Worm (Caenorhabditis elegans): ENCODE data around the gene spig-5.
"Not testable (repeated sequence)": the region's sequence is repeated elsewhere in the genome, so short reads cannot be mapped to it uniquely, and the experiment has no call there.

The spig-5 gene

ce11 chrV:14308164-14308563 lies at the start of gene spig-5:
TSS of gene spig-5 (plus strand) at chrV:14308464.
- TF ChIP-seq ceh-22 (tag; optimal IDR thresholded peaks at IDR 0.05); dmd-4 (tag; optimal IDR thresholded peaks at IDR 0.05; ENCODE audit: borderline replicate concordance); pha-4 (tag; optimal IDR thresholded peaks at IDR 0.05): not testable (repeated sequence)

ce11 chrV:14260831-14261230 lies 47.4 kb upstream of the spig-5 start, which contains the start of gene F40G12.2:
TSS of gene F40G12.2 (minus strand) at chrV:14260931.
- TF ChIP-seq sox-4 (tag; optimal IDR thresholded peaks at IDR 0.05) (no peak), hlh-30 (tag; optimal IDR thresholded peaks at IDR 0.05; ENCODE audit: insufficient read depth) (no peak), C38D4.7 (GFP tag; optimal IDR thresholded peaks at IDR 0.05) (no peak), syd-9 (tag; optimal IDR thresholded peaks at IDR 0.05) (no peak), pha-2 (tag; optimal IDR thresholded peaks at IDR 0.05) (no peak), ceh-18 (tag; optimal IDR thresholded peaks at IDR 0.05) (no peak), mec-3 (tag; optimal IDR thresholded peaks at IDR 0.05; ENCODE audit: borderline replicate concordance) (no peak), nhr-232 (tag; optimal IDR thresholded peaks at IDR 0.05) (no peak), ceh-6 (GFP tag; optimal IDR thresholded peaks at IDR 0.05) (no peak), unc-3 (GFP tag; conservative IDR thresholded peaks at IDR 0.05) (no peak), unc-3 (tag; optimal IDR thresholded peaks at IDR 0.05) (no peak), fkh-6 (tag; optimal IDR thresholded peaks at IDR 0.05) (no peak), hlh-6 (tag; optimal IDR thresholded peaks at IDR 0.05) (no peak), madf-2 (tag; optimal IDR thresholded peaks at IDR 0.05) (no peak), Y22D7AL.16 (tag; optimal IDR thresholded peaks at IDR 0.05) (no peak), pag-3 (tag; optimal IDR thresholded peaks at IDR 0.05; ENCODE audit: borderline replicate concordance) (no peak), fax-1 (tag; optimal IDR thresholded peaks at IDR 0.05) (no peak), sox-2 (GFP tag; IDR thresholded peaks at IDR 0.05) (no peak), eyg-1 (tag; optimal IDR thresholded peaks at IDR 0.05) (no peak), ahr-1 (tag; optimal IDR thresholded peaks at IDR 0.05) (no peak), sdc-2 (tag; optimal IDR thresholded peaks at IDR 0.05) (no peak)

DNA sequence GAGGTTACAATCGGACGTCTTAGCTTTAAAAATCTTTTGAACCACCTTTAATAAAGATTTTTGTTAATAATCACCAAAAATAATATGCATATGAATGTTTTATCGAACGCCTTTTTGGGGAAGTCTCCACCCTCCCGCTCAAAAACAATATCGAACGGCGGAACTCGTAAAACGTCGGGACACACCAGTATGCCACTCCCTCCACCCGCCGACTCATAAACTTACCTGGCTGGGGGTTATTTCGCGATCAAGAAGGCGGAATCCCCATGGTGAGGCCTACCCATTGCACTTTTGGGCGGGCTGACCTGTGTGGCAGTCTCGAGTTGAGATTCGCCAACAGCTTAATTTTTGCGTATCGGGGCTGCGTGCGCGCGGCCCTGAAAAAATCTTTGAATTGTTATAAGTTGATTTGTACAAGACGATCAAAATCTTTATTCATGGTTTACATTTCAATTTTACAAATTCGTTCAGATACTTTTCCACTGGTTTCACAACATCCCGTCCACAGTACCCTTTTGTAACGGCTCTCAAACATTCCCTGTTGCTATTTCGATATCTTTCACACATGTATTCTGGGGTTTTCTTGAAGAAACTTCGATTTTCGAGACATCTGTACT lies 40.8 kb upstream of the spig-5 start:
- TF ChIP-seq ceh-6 (GFP tag; optimal IDR thresholded peaks at IDR 0.05) (no peak), ceh-34 (tag; optimal IDR thresholded peaks at IDR 0.05) (no peak), gmeb-2 (tag; optimal IDR thresholded peaks at IDR 0.05) (no peak), ref-2 (tag; optimal IDR thresholded peaks at IDR 0.05) (no peak), unc-42 (tag; optimal IDR thresholded peaks at IDR 0.05) (no peak), ceh-2 (tag; optimal IDR thresholded peaks at IDR 0.05) (no peak), ceh-18 (tag; optimal IDR thresholded peaks at IDR 0.05) (no peak), rnt-1 (tag; optimal IDR thresholded peaks at IDR 0.05) (no peak), pax-1 (tag; optimal IDR thresholded peaks at IDR 0.05) (no peak), ceh-30 (tag; optimal IDR thresholded peaks at IDR 0.05) (no peak), ceh-9 (tag; optimal IDR thresholded peaks at IDR 0.05) (no peak), C38D4.7 (GFP tag; optimal IDR thresholded peaks at IDR 0.05) (no peak), ceh-48 (tag; optimal IDR thresholded peaks at IDR 0.05) (no peak), unc-55 (GFP tag; optimal IDR thresholded peaks at IDR 0.05) (no peak), mec-3 (tag; optimal IDR thresholded peaks at IDR 0.05; ENCODE audit: borderline replicate concordance) (no peak), sox-4 (tag; optimal IDR thresholded peaks at IDR 0.05) (no peak), pat-9 (tag; optimal IDR thresholded peaks at IDR 0.05) (no peak), ets-4 (tag; optimal IDR thresholded peaks at IDR 0.05) (no peak)

ce11 chrV:14268616-14269015 lies 39.6 kb upstream of the spig-5 start, which contains the start of gene F40G12.4:
TSS of gene F40G12.4 (minus strand) at chrV:14268716.
- no peak for TF ChIP-seq pax-1 (tag; optimal IDR thresholded peaks at IDR 0.05)
- TF ChIP-seq ceh-19 (GFP tag; optimal IDR thresholded peaks at IDR 0.05) = no peak
- TF ChIP-seq unc-86 (tag; optimal IDR thresholded peaks at IDR 0.05) = no peak
- TF ChIP-seq eyg-1 (tag; optimal IDR thresholded peaks at IDR 0.05) = no peak
- no peak for TF ChIP-seq pag-3 (tag; optimal IDR thresholded peaks at IDR 0.05; ENCODE audit: borderline replicate concordance)
- TF ChIP-seq ceh-6 (GFP tag; optimal IDR thresholded peaks at IDR 0.05) = no peak
- no peak for TF ChIP-seq tbx-2 (tag; optimal IDR thresholded peaks at IDR 0.05)
- no peak for TF ChIP-seq ref-2 (tag; optimal IDR thresholded peaks at IDR 0.05)
- no peak for TF ChIP-seq pha-2 (tag; optimal IDR thresholded peaks at IDR 0.05)
- TF ChIP-seq sdc-2 (tag; optimal IDR thresholded peaks at IDR 0.05) = no peak
